Worm (Caenorhabditis elegans): ENCODE measurements around the gene asp-14.

Gene asp-14

ce11 chrX:6445239-6445638, 1.2 kb downstream of the asp-14 start:
- no peak for TF ChIP-seq unc-62 (GFP tag; optimal IDR thresholded peaks at IDR 0.05)

ce11 chrX:6443373-6443772, 3.1 kb downstream of the asp-14 start, which contains the start of gene K10C2.7:
Gene K10C2.7, minus strand, starts transcription at chrX:6443473.
- TF ChIP-seq unc-62 (GFP tag; optimal IDR thresholded peaks at IDR 0.05): no peak

ce11 chrX:6440464-6440863, 6.0 kb downstream of the asp-14 start, which contains the start of gene K10C2.14:
Gene K10C2.14, minus strand, starts transcription at chrX:6440564.
- TF ChIP-seq unc-62 (GFP tag; optimal IDR thresholded peaks at IDR 0.05): no peak

- TF ChIP-seq unc-62 (GFP tag; optimal IDR thresholded peaks at IDR 0.05): no peak
Observed at ce11 chrX:6437545-6437944, 8.9 kb downstream of the asp-14 start, which contains the start of gene K10C2.8. Gene K10C2.8, minus strand, starts transcription at chrX:6437645.

- TF ChIP-seq unc-62 (GFP tag; optimal IDR thresholded peaks at IDR 0.05): no peak
Observed at ce11 chrX:6435812-6436211, 10.7 kb downstream of the asp-14 start.

- TF ChIP-seq unc-62 (GFP tag; optimal IDR thresholded peaks at IDR 0.05): no peak
Observed at ce11 chrX:6433688-6434087, 12.8 kb downstream of the asp-14 start, which contains the start of gene K10C2.2. Gene K10C2.2, minus strand, starts transcription at chrX:6433788.

ce11 chrX:6430510-6430909, 16.0 kb downstream of the asp-14 start, which contains the start of gene ctsa-2:
Gene ctsa-2, minus strand, starts transcription at chrX:6430610.
- no peak for TF ChIP-seq unc-62 (GFP tag; optimal IDR thresholded peaks at IDR 0.05)

ce11 chrX:6429552-6429951, 16.9 kb downstream of the asp-14 start:
- no peak for TF ChIP-seq unc-62 (GFP tag; optimal IDR thresholded peaks at IDR 0.05)

ce11 chrX:6427147-6427546, 19.3 kb downstream of the asp-14 start:
- no peak for TF ChIP-seq unc-62 (GFP tag; optimal IDR thresholded peaks at IDR 0.05)

ce11 chrX:6420681-6421080, 25.8 kb downstream of the asp-14 start, which contains the start of gene K10C2.12:
Gene K10C2.12, minus strand, starts transcription at chrX:6420781.
- no peak for TF ChIP-seq unc-62 (GFP tag; optimal IDR thresholded peaks at IDR 0.05)

ce11 chrX:6419113-6419512, 27.4 kb downstream of the asp-14 start:
- TF ChIP-seq unc-62 (GFP tag; optimal IDR thresholded peaks at IDR 0.05): no peak

- TF ChIP-seq unc-62 (GFP tag; optimal IDR thresholded peaks at IDR 0.05): no peak
Observed at ce11 chrX:6416357-6417087, 29.9 kb downstream of the asp-14 start, which contains the start of gene T22E5.6. Gene T22E5.6, minus strand, starts transcription at chrX:6416407.

- TF ChIP-seq unc-62 (GFP tag; optimal IDR thresholded peaks at IDR 0.05): no peak
Observed at ce11 chrX:6413583-6413982, 32.9 kb downstream of the asp-14 start.

- no peak for TF ChIP-seq unc-62 (GFP tag; optimal IDR thresholded peaks at IDR 0.05)
Observed at ce11 chrX:6412575-6412974, 33.9 kb downstream of the asp-14 start, which contains the start of gene T22E5.1. Gene T22E5.1, plus strand, starts transcription at chrX:6412875.

ce11 chrX:6410177-6410765, 36.2 kb downstream of the asp-14 start, which contains the start of gene mup-2:
Gene mup-2, minus strand, starts transcription at chrX:6410227.
- no peak for TF ChIP-seq unc-62 (GFP tag; optimal IDR thresholded peaks at IDR 0.05)

- no peak for TF ChIP-seq unc-62 (GFP tag; optimal IDR thresholded peaks at IDR 0.05)
Observed at ce11 chrX:6408713-6409112, 37.8 kb downstream of the asp-14 start.

- TF ChIP-seq unc-62 (GFP tag; optimal IDR thresholded peaks at IDR 0.05): no peak
Observed at ce11 chrX:6408286-6408685, 38.2 kb downstream of the asp-14 start.
